Worm (Caenorhabditis elegans): ENCODE measurements around the gene F37A4.1.

- TF ChIP-seq nhr-77 (tag; optimal IDR thresholded peaks at IDR 0.05): no peak
- TF ChIP-seq ztf-4 (tag; optimal IDR thresholded peaks at IDR 0.05): no peak
- no peak for TF ChIP-seq ceh-16 (tag; optimal IDR thresholded peaks at IDR 0.05)
- TF ChIP-seq nhr-237 (tag; optimal IDR thresholded peaks at IDR 0.05): no peak
- no peak for TF ChIP-seq zag-1 (tag; optimal IDR thresholded peaks at IDR 0.05)
Observed at ce11 chrIII:6709983-6710382, 13.2 kb upstream of the F37A4.1 start, which contains the start of gene isw-1.
